Fruit fly (Drosophila melanogaster) whole organism, embryonic: ENCODE results near the gene CG13884.

Experiments used
- Atf6 ChIP-seq: fragments of 200-800 bp; sonication (Bioruptor generic); IDR thresholded peaks from 2 replicates; pipeline ENCODE4 v1.3.6; 2022; ENCODE audit warnings: missing biosample characterization, missing genetic modification characterization
- B-H2 ChIP-seq: fragments of 200-800 bp; sonication (Bioruptor generic); optimal IDR thresholded peaks from 2 replicates; lab custom pipeline; 2018; ENCODE audit warnings: missing biosample characterization, mild to moderate bottlenecking, missing genetic modification characterization
- Bgb ChIP-seq: fragments of 200-800 bp; sonication (Bioruptor generic); IDR thresholded peaks from 2 replicates; pipeline ENCODE4 v1.3.6; 2022; ENCODE audit warnings: missing biosample characterization, missing genetic modification characterization; ENCODE audit not compliant: partially characterized antibody
- CG10321 ChIP-seq: fragments of 200-800 bp; sonication (Bioruptor generic); IDR thresholded peaks from 2 replicates; pipeline ENCODE4 v1.3.6; 2022; ENCODE audit warnings: missing biosample characterization, missing genetic modification characterization
- CG10543 ChIP-seq: fragments of 200-800 bp; sonication (Bioruptor generic); optimal IDR thresholded peaks from 3 replicates; lab custom pipeline; 2017; ENCODE audit warnings: missing biosample characterization, mild to moderate bottlenecking, missing genetic modification characterization, moderate library complexity
- CG11398 ChIP-seq: fragments of 200-800 bp; sonication (Bioruptor generic); optimal IDR thresholded peaks from 2 replicates; lab custom pipeline; 2016; ENCODE audit warnings: missing biosample characterization, missing genetic modification characterization
- CG11456 ChIP-seq: fragments of 200-800 bp; sonication (Bioruptor generic); IDR thresholded peaks from 3 replicates; pipeline ENCODE4 v1.3.6; 2022; ENCODE audit warnings: missing biosample characterization, missing genetic modification characterization
- CG11560 ChIP-seq: fragments of 200-800 bp; sonication (Bioruptor generic); IDR thresholded peaks from 3 replicates; pipeline ENCODE4 v1.3.6; 2022; ENCODE audit warnings: missing biosample characterization, missing genetic modification characterization
- CG14050 ChIP-seq: fragments of 200-800 bp; sonication (Bioruptor generic); IDR thresholded peaks from 3 replicates; pipeline ENCODE4 v1.3.6; 2022; ENCODE audit warnings: missing biosample characterization, missing genetic modification characterization
- CG14710 ChIP-seq: fragments of 200-800 bp; sonication (Bioruptor generic); optimal IDR thresholded peaks from 3 replicates; lab custom pipeline; 2019; ENCODE audit warnings: missing biosample characterization, mild to moderate bottlenecking, missing genetic modification characterization, moderate library complexity
- CG1529 ChIP-seq: fragments of 200-800 bp; sonication (Bioruptor generic); optimal IDR thresholded peaks from 3 replicates; lab custom pipeline; 2018; ENCODE audit warnings: missing biosample characterization, missing genetic modification characterization
- CG2875 ChIP-seq: fragments of 200-800 bp; sonication (Bioruptor generic); optimal IDR thresholded peaks from 2 replicates; lab custom pipeline; 2017; ENCODE audit warnings: missing biosample characterization, mild to moderate bottlenecking, missing genetic modification characterization, missing genetic modification reagents
- CG30431 ChIP-seq: fragments of 200-800 bp; sonication (Bioruptor generic); optimal IDR thresholded peaks from 2 replicates; lab custom pipeline; 2017; ENCODE audit warnings: missing biosample characterization, missing genetic modification characterization
- CG32532 ChIP-seq: fragments of 200-800 bp; sonication (Bioruptor generic); IDR thresholded peaks from 2 replicates; pipeline ENCODE4 v1.3.6; 2022; ENCODE audit warnings: missing biosample characterization, missing genetic modification characterization
- CG33557 ChIP-seq: fragments of 200-800 bp; sonication (Bioruptor generic); optimal IDR thresholded peaks from 2 replicates; lab custom pipeline; 2019; ENCODE audit warnings: missing biosample characterization, mild to moderate bottlenecking, missing genetic modification characterization, moderate library complexity
- CG6765 ChIP-seq: fragments of 200-800 bp; sonication (Bioruptor generic); optimal IDR thresholded peaks from 3 replicates; lab custom pipeline; 2017; ENCODE audit warnings: missing biosample characterization, mild to moderate bottlenecking, missing genetic modification characterization
- CG7556 ChIP-seq: fragments of 200-800 bp; sonication (Bioruptor generic); optimal IDR thresholded peaks from 2 replicates; lab custom pipeline; 2017; ENCODE audit warnings: missing biosample characterization, mild to moderate bottlenecking, missing genetic modification characterization
- CG7745 ChIP-seq: fragments of 200-800 bp; sonication (Bioruptor generic); optimal IDR thresholded peaks from 2 replicates; lab custom pipeline; 2018; ENCODE audit warnings: missing biosample characterization, mild to moderate bottlenecking, missing genetic modification characterization, moderate library complexity
- CTCF ChIP-seq: fragments of 200-800 bp; sonication (Bioruptor generic); optimal IDR thresholded peaks from 2 replicates; lab custom pipeline; 2017; ENCODE audit warnings: missing biosample characterization, mild to moderate bottlenecking, missing genetic modification characterization, moderate library complexity
- ERR ChIP-seq: fragments of 200-800 bp; sonication (Bioruptor generic); optimal IDR thresholded peaks from 2 replicates; lab custom pipeline; 2016; ENCODE audit warnings: missing biosample characterization, missing genetic modification characterization
- Hand ChIP-seq: fragments of 200-800 bp; sonication (Bioruptor generic); optimal IDR thresholded peaks from 2 replicates; lab custom pipeline; 2017; ENCODE audit warnings: mild to moderate bottlenecking, missing biosample characterization, missing genetic modification reagents, missing genetic modification characterization
- Hmr ChIP-seq: fragments of 200-800 bp; sonication (Bioruptor generic); optimal IDR thresholded peaks from 3 replicates; lab custom pipeline; 2017; ENCODE audit warnings: mild to moderate bottlenecking, missing biosample characterization, missing genetic modification reagents, missing genetic modification characterization
- Hr39 ChIP-seq: fragments of >200 bp; optimal IDR thresholded peaks from 2 replicates; lab custom pipeline; 2017
- MTF-1 ChIP-seq: fragments of 200-800 bp; sonication (Bioruptor generic); optimal IDR thresholded peaks from 2 replicates; lab custom pipeline; 2018; ENCODE audit warnings: missing biosample characterization, mild to moderate bottlenecking, missing genetic modification characterization, borderline replicate concordance
- Med ChIP-seq: fragments of 200-800 bp; sonication (Bioruptor generic); peaks from one replicate; lab custom pipeline; 2016; ENCODE audit warnings: missing biosample characterization, missing genetic modification characterization, mild to moderate bottlenecking, inconsistent platforms, moderate library complexity
- Myb ChIP-seq: fragments of 200-800 bp; sonication (Bioruptor generic); optimal IDR thresholded peaks from 2 replicates; lab custom pipeline; 2016; ENCODE audit warnings: missing biosample characterization, missing genetic modification characterization
- NC2α ChIP-seq: fragments of 200-800 bp; sonication (Bioruptor generic); optimal IDR thresholded peaks from 2 replicates; lab custom pipeline; 2016; ENCODE audit warnings: missing biosample characterization, missing genetic modification characterization
- Nf-YA ChIP-seq: fragments of 200-800 bp; sonication (Bioruptor generic); IDR thresholded peaks from 2 replicates; pipeline ENCODE4 v1.3.6; 2022; ENCODE audit warnings: missing biosample characterization, missing genetic modification characterization
- ab ChIP-seq: fragments of 200-800 bp; sonication (Bioruptor generic); optimal IDR thresholded peaks from 2 replicates; lab custom pipeline; 2016; ENCODE audit warnings: missing biosample characterization, missing genetic modification characterization
- ato ChIP-seq: fragments of 200-800 bp; sonication (Bioruptor generic); IDR thresholded peaks from 2 replicates; pipeline ENCODE4 v1.3.6; 2022; ENCODE audit warnings: missing biosample characterization, missing genetic modification characterization; ENCODE audit not compliant: partially characterized antibody
- cwo ChIP-seq: fragments of 200-800 bp; sonication (Bioruptor generic); optimal IDR thresholded peaks from 3 replicates; lab custom pipeline; 2017; ENCODE audit warnings: missing biosample characterization, missing genetic modification characterization, mild to moderate bottlenecking, moderate library complexity, missing genetic modification reagents
- dimm ChIP-seq: fragments of 200-800 bp; sonication (Bioruptor generic); IDR thresholded peaks from 2 replicates; pipeline ENCODE4 v1.3.6; 2022; ENCODE audit warnings: missing biosample characterization, missing genetic modification characterization
- esg ChIP-seq: fragments of 200-800 bp; sonication (Bioruptor generic); conservative IDR thresholded peaks from 2 replicates; pipeline ENCODE4 v1.3.6; 2022; ENCODE audit warnings: missing biosample characterization, missing genetic modification characterization
- ewg ChIP-seq: fragments of 200-800 bp; sonication (Bioruptor generic); optimal IDR thresholded peaks from 3 replicates; lab custom pipeline; 2017; ENCODE audit warnings: mild to moderate bottlenecking, missing biosample characterization, missing genetic modification reagents, missing genetic modification characterization
- hb ChIP-seq: fragments of 200-800 bp; sonication (Bioruptor generic); IDR thresholded peaks from 3 replicates; pipeline ENCODE4 v1.3.6; 2022; ENCODE audit warnings: missing biosample characterization, missing genetic modification characterization; ENCODE audit not compliant: partially characterized antibody
- hbn ChIP-seq: fragments of 200-800 bp; sonication (Bioruptor generic); IDR thresholded peaks from 2 replicates; pipeline ENCODE4 v1.3.6; 2022; ENCODE audit warnings: missing biosample characterization, missing genetic modification characterization; ENCODE audit not compliant: partially characterized antibody
- her ChIP-seq: fragments of 200-800 bp; sonication (Bioruptor generic); optimal IDR thresholded peaks from 2 replicates; lab custom pipeline; 2016; ENCODE audit warnings: missing biosample characterization, missing genetic modification characterization
- kah ChIP-seq: fragments of 200-800 bp; sonication (Bioruptor generic); optimal IDR thresholded peaks from 2 replicates; lab custom pipeline; 2018; ENCODE audit warnings: missing biosample characterization, mild to moderate bottlenecking, missing genetic modification characterization
- ken ChIP-seq: fragments of 200-800 bp; sonication (Bioruptor generic); IDR thresholded peaks from 3 replicates; pipeline ENCODE4 v1.3.6; 2022; ENCODE audit warnings: missing biosample characterization, missing genetic modification characterization
- lbe ChIP-seq: fragments of 200-800 bp; sonication (Bioruptor generic); optimal IDR thresholded peaks from 2 replicates; lab custom pipeline; 2016; ENCODE audit warnings: missing biosample characterization, mild to moderate bottlenecking, missing genetic modification characterization
- odd ChIP-seq: fragments of 200-800 bp; sonication (Bioruptor generic); optimal IDR thresholded peaks from 2 replicates; lab custom pipeline; 2017; ENCODE audit warnings: missing biosample characterization, mild to moderate bottlenecking, missing genetic modification characterization
- peb ChIP-seq: fragments of 200-800 bp; sonication (Bioruptor generic); IDR thresholded peaks from 2 replicates; pipeline ENCODE4 v1.3.6; 2022; ENCODE audit warnings: missing biosample characterization, missing genetic modification characterization
- pita ChIP-seq: fragments of 200-800 bp; sonication (Bioruptor generic); optimal IDR thresholded peaks from 2 replicates; lab custom pipeline; 2017; ENCODE audit warnings: missing biosample characterization, mild to moderate bottlenecking, missing genetic modification characterization
- pros ChIP-seq: fragments of 200-800 bp; sonication (Bioruptor generic); optimal IDR thresholded peaks from 3 replicates; lab custom pipeline; 2019; ENCODE audit warnings: missing biosample characterization, mild to moderate bottlenecking, missing genetic modification characterization, moderate library complexity
- pum ChIP-seq: fragments of 200-800 bp; sonication (Bioruptor generic); optimal IDR thresholded peaks from 2 replicates; lab custom pipeline; 2016; ENCODE audit warnings: missing biosample characterization, missing genetic modification characterization
- run ChIP-seq: fragments of 200-800 bp; sonication (Bioruptor generic); optimal IDR thresholded peaks from 3 replicates; lab custom pipeline; 2018; ENCODE audit warnings: missing biosample characterization, mild to moderate bottlenecking, missing genetic modification characterization
- sr ChIP-seq: fragments of 200-800 bp; sonication (Bioruptor generic); IDR thresholded peaks from 3 replicates; pipeline ENCODE4 v1.3.6; 2022; ENCODE audit warnings: missing biosample characterization, missing genetic modification characterization
- tgo ChIP-seq: fragments of 200-800 bp; sonication (Bioruptor generic); IDR thresholded peaks from 3 replicates; pipeline ENCODE4 v1.3.6; 2022; ENCODE audit warnings: missing biosample characterization, missing genetic modification characterization
- vnd ChIP-seq: fragments of 200-800 bp; sonication (Bioruptor generic); IDR thresholded peaks from 3 replicates; pipeline ENCODE4 v1.3.6; 2022; ENCODE audit warnings: missing biosample characterization, missing genetic modification characterization; ENCODE audit not compliant: partially characterized antibody

CG13884 gene

DNA sequence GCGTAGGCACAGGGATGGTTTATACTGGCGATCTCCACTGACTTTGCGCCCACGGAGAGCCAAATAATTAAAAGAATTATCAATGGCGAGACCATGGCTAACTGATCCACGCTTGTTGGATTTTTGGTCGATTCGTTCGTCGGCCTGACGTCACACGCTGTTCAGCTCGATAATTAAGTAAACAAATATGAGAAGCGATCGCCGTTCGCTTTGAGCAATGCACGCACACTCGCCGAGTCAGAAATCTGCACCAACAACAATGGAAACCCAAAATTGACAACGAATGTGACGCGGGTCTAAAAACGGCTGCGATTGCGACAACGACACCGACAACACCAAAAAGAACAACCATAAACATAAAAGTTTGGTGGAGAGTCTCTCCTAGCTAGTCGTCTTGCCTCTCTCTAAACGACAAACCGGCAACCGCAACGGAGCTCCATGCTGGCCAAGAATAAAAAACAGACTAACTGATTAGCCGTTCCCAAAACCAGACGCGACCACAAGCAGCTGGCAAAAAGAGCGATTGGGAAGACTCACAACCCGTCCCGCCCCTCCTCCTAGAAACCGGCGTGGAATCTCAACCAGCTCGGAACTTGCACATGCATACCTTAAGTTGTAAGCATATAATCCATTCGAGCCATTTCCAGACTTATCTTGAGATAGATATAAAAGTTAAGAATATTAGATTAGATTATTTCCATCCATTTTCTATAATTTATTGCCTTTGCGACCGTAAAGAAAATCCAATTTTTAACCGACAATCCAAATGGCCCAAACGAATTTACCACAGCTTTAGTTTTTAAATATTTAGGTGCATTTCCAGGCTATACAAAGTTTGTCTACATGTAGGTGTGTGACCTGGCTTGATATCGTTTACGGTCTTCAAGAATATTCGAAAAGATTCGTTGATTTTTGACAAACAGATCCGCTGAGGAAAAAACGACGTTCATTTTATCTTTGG lies 34.1 kb downstream of the CG13884 start, which contains the start of gene mthl9 (continued):
- TF ChIP-seq Hmr (GFP tag; lab: Kevin White, UChicago), result peak; percentile 49
- no peak for TF ChIP-seq CG14050 (GFP tag; lab: Robert Waterston, UW)
- peak; percentile 0 for TF ChIP-seq CG14710 (tag; lab: Kevin White, UChicago)
- TF ChIP-seq her, result peak; percentile 3
- TF ChIP-seq vnd (GFP tag; lab: Robert Waterston, UW), result 0 out of 3 replicates have a peak, but pooled peaks have one; percentile 26
- peak; percentile 6 for TF ChIP-seq MTF-1 (GFP tag; lab: Kevin White, UChicago)
- peak; percentile 56 for TF ChIP-seq Med
- TF ChIP-seq pita, result peak; percentile 64
- TF ChIP-seq pum (GFP tag; lab: Kevin White, UChicago), result no peak
- TF ChIP-seq odd (GFP tag; lab: Kevin White, UChicago), result peak; percentile 46
- TF ChIP-seq sr, result no peak
- TF ChIP-seq CG33557, result no peak
- TF ChIP-seq hbn (GFP tag; lab: Robert Waterston, UW), result peak; percentile 49; the same call in 1 of the 2 replicates
- no peak for TF ChIP-seq CG30431 (GFP tag; lab: Kevin White, UChicago)
- no peak for TF ChIP-seq CG1529
- no peak for TF ChIP-seq ewg (GFP tag; lab: Kevin White, UChicago)
- no peak for TF ChIP-seq CG7745 (tag; lab: Kevin White, UChicago)
- TF ChIP-seq run (tag; lab: Kevin White, UChicago), result peak; percentile 71
- peak; percentile 34; the same call in 1 of the 2 replicates for TF ChIP-seq CG32532 (GFP tag; lab: Robert Waterston, UW)
- TF ChIP-seq esg, result no peak
- TF ChIP-seq Myb (GFP tag; lab: Kevin White, UChicago), result peak; percentile 84
- TF ChIP-seq CG10321 (GFP tag; lab: Robert Waterston, UW), result no peak
- no peak for TF ChIP-seq kah (GFP tag; lab: Kevin White, UChicago)
- TF ChIP-seq CG10543 (GFP tag; lab: Kevin White, UChicago), result peak; percentile 94
- TF ChIP-seq CTCF (GFP tag; lab: Kevin White, UChicago), result peak; percentile 80
- peak; percentile 45 for TF ChIP-seq CG6765 (GFP tag; lab: Kevin White, UChicago)
- peak; percentile 29 for TF ChIP-seq lbe (GFP tag; lab: Kevin White, UChicago)
- no peak for TF ChIP-seq Nf-YA
- TF ChIP-seq CG11456 (GFP tag; lab: Robert Waterston, UW), result no peak
- no peak for TF ChIP-seq tgo (GFP tag; lab: Robert Waterston, UW)
- no peak for TF ChIP-seq ab
- peak; percentile 54 for TF ChIP-seq B-H2 (GFP tag; lab: Kevin White, UChicago)
- no peak for TF ChIP-seq hb (GFP tag; lab: Robert Waterston, UW)
- peak; percentile 38 for TF ChIP-seq Hand (GFP tag; lab: Kevin White, UChicago)
- no peak for TF ChIP-seq CG11560
- TF ChIP-seq NC2α (GFP tag; lab: Kevin White, UChicago), result no peak
- TF ChIP-seq Bgb (GFP tag; lab: Robert Waterston, UW), result peak; percentile 55
- peak; percentile 60 for TF ChIP-seq cwo (GFP tag; lab: Kevin White, UChicago)
- no peak for TF ChIP-seq Hr39 (lab: Kevin White, UChicago)
- 0 out of 2 replicates have a peak, but pooled peaks have one; percentile 17 for TF ChIP-seq ato (GFP tag; lab: Robert Waterston, UW)
- no peak for TF ChIP-seq peb
- no peak for TF ChIP-seq CG11398 (GFP tag; lab: Kevin White, UChicago)
- no peak for TF ChIP-seq dimm (GFP tag; lab: Robert Waterston, UW)
- TF ChIP-seq ERR, result no peak
- 0 out of 3 replicates have a peak, but pooled peaks have one; percentile 25 for TF ChIP-seq ken
- peak; percentile 56; the same call in 1 of the 2 replicates for TF ChIP-seq Atf6 (GFP tag; lab: Robert Waterston, UW)
- peak; percentile 42 for TF ChIP-seq pros
- no peak for TF ChIP-seq CG7556
- TF ChIP-seq CG2875 (GFP tag; lab: Kevin White, UChicago), result no peak
